Worm (Caenorhabditis elegans): ENCODE measurements around the gene oops-1.

The oops-1 gene

DNA sequence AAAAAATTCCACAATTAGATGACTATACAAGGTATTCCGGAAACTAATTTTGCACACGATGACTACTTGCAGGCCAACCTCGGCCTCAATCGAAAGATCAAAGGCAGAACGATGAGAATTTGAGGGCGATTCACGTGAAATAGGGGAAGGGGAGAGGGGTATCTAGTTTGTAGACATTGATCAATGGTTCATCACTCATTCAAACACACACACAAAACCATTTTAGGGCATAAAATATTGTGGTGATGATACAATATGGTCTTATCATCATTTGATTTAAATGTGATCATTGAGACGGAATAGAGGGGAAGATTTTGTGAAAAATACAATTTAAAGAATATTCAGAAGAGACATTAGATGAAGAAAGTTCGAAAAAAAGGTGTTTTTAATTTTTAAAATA, 51.2 kb downstream of the oops-1 start:
- no peak for TF ChIP-seq ets-7 (tag; optimal IDR thresholded peaks at IDR 0.05)
- no peak for TF ChIP-seq B0310.2 (tag; optimal IDR thresholded peaks at IDR 0.05)
- TF ChIP-seq ama-1 (optimal IDR thresholded peaks at IDR 0.05) = no peak
- no peak for TF ChIP-seq F13C5.2 (tag; optimal IDR thresholded peaks at IDR 0.05)
- TF ChIP-seq hmg-4 (GFP tag; optimal IDR thresholded peaks at IDR 0.05) = no peak
